Fruit fly (Drosophila melanogaster): ENCODE data around the gene CG5412.

CG5412 gene

DNA sequence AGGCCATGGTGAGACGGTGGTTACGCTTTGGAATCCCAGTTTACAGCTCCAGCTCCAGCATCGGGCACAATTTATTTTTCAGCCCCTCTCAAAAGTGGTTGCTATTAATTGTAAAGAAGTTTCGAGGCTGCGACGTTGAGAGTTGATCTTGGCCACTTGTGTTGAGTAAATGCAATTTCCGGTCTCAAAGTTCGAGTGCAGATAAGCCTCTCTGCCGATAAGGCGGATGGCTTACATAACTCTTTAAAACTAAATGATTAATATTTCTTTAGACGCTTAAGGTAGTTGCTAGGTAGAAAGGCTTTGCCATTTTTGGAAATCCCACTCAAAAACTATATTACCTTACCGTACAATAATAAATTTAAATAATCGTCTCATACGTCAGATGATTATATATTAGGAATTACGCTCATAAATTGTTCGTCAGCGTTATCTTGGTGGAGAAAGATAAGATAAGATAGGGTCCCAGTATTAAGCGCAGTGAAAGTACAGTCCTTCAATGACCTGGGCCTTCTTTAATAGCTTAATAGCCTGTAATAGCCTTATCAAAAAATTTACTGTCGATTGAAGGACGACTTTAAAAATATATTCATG, 28.8 kb downstream of the CG5412 start:
- TF ChIP-seq Tbp (GFP tag; optimal IDR thresholded peaks at IDR 0.05) = no peak
- TF ChIP-seq ci (GFP tag; IDR thresholded peaks at IDR 0.05) = peak; percentile 13; the same call in 1 of the 3 replicates
- no peak for TF ChIP-seq TFAM (GFP tag; optimal IDR thresholded peaks at IDR 0.05)
- peak; percentile 24 for TF ChIP-seq Med (GFP tag)
- TF ChIP-seq CG17186 (GFP tag; optimal IDR thresholded peaks at IDR 0.05) = no peak
- TF ChIP-seq CG7786 (GFP tag; optimal IDR thresholded peaks at IDR 0.05) = no peak
- no peak for TF ChIP-seq fru (optimal IDR thresholded peaks at IDR 0.05)
- no peak for TF ChIP-seq mam (GFP tag; optimal IDR thresholded peaks at IDR 0.05)
- 0 out of 2 replicates have a peak, but pooled peaks have one; percentile 12 for TF ChIP-seq sens-2 (GFP tag; IDR thresholded peaks at IDR 0.05)
- TF ChIP-seq exex (tag; optimal IDR thresholded peaks at IDR 0.05) = peak; percentile 87
- TF ChIP-seq chn (GFP tag; optimal IDR thresholded peaks at IDR 0.05) = no peak
- TF ChIP-seq nom (GFP tag; optimal IDR thresholded peaks at IDR 0.05) = peak; percentile 51
- no peak for TF ChIP-seq emc (GFP tag; optimal IDR thresholded peaks at IDR 0.05)
- peak in 1 of 2 experiments; percentile 80 for TF ChIP-seq Pdp1 (GFP tag; optimal IDR thresholded peaks at IDR 0.05)
- no peak for TF ChIP-seq Oaz (GFP tag; IDR thresholded peaks at IDR 0.05)
- no peak for TF ChIP-seq CG31365 (tag; optimal IDR thresholded peaks at IDR 0.05)
- TF ChIP-seq CG13123 (GFP tag; optimal IDR thresholded peaks at IDR 0.05) = no peak

- TF ChIP-seq CG12219 (GFP tag; optimal IDR thresholded peaks at IDR 0.05) = no peak
- TF ChIP-seq CG1602 (GFP tag; optimal IDR thresholded peaks at IDR 0.05) = no peak
- no peak for TF ChIP-seq CG32532 (GFP tag; IDR thresholded peaks at IDR 0.05)
- peak; percentile 40 for TF ChIP-seq Hr39 (optimal IDR thresholded peaks at IDR 0.05)
- no peak for TF ChIP-seq prd (optimal IDR thresholded peaks at IDR 0.05)
- peak; percentile 35; the same call in 1 of the 3 replicates for TF ChIP-seq prd (GFP tag; IDR thresholded peaks at IDR 0.05)
- TF ChIP-seq CG11093 (GFP tag; IDR thresholded peaks at IDR 0.05) = 0 out of 3 replicates have a peak, but pooled peaks have one; percentile 21
- no peak for TF ChIP-seq HmgZ (tag; optimal IDR thresholded peaks at IDR 0.05)
- TF ChIP-seq sisA (GFP tag; IDR thresholded peaks at IDR 0.05) = 0 out of 2 replicates have a peak, but pooled peaks have one; percentile 7
- peak; percentile 71 for TF ChIP-seq Ets65A (GFP tag)
These were observed 31.3 kb downstream of the CG5412 start for dm6 chr3R:20608199-20608598.

- TF ChIP-seq lmd (GFP tag; IDR thresholded peaks at IDR 0.05) (0 out of 2 replicates have a peak, but pooled peaks have one; percentile 17), HLH4C (GFP tag; IDR thresholded peaks at IDR 0.05; ENCODE audit: partially characterized antibody) (0 out of 3 replicates have a peak, but pooled peaks have one; percentile 18), Nf-YA (GFP tag; IDR thresholded peaks at IDR 0.05) (no peak)
These were observed 39.9 kb downstream of the CG5412 start, which contains the start of gene CG15923 for dm6 chr3R:20616801-20617200. CG15923 (minus strand) TSS chr3R:20616901.

DNA sequence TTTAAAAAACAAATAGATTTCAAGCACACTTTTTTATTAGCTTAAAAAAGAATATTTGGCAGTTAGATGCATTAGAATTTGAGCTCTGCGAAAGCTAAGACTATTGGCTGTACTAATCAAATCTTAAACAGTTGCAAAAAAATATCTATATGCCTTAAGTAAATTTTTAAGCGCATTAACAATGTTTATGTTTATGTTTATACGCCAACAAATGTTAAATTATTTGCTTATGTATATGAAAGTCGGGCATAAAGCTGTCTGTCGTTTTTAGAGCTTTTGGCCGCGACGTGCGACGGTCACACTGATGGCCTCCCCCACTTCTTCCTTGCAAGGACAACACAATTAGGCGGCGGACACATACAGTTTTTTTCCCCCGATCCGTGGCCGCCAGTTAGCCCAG, 40.7 kb downstream of the CG5412 start, which contains the start of gene CG5466:
Gene CG5466, plus strand, starts transcription at position 301 of the 400 bp plus-strand sequence.
- TF ChIP-seq gfzf (GFP tag; optimal IDR thresholded peaks at IDR 0.05) (peak; percentile 56), pzg (GFP tag; optimal IDR thresholded peaks at IDR 0.05) (peak; percentile 6), caup (GFP tag; optimal IDR thresholded peaks at IDR 0.05; ENCODE audit: severe bottlenecking) (no peak), Stat92E (GFP tag; optimal IDR thresholded peaks at IDR 0.05) (no peak), CG32767 (GFP tag; IDR thresholded peaks at IDR 0.05) (0 out of 2 replicates have a peak, but pooled peaks have one; percentile 43)

Measured in whole organism, embryonic.